Fruit fly (Drosophila melanogaster): ENCODE data around the gene CG43673.

CG43673 gene

dm6 chrX:15803764-15804563 is 25.0 kb downstream of the CG43673 start, which contains the start of the genes PGRP-LE and sd (continued):
- TF ChIP-seq CG10267 (tag; optimal IDR thresholded peaks at IDR 0.05) = no peak
- TF ChIP-seq CG12659 (GFP tag; optimal IDR thresholded peaks at IDR 0.05) = no peak
- TF ChIP-seq dpn (GFP tag; optimal IDR thresholded peaks at IDR 0.05) = no peak
- no peak for TF ChIP-seq CG12155 (GFP tag; optimal IDR thresholded peaks at IDR 0.05)
- no peak for TF ChIP-seq run (tag; optimal IDR thresholded peaks at IDR 0.05)
- TF ChIP-seq Bdp1 (GFP tag; optimal IDR thresholded peaks at IDR 0.05) = no peak
- TF ChIP-seq CG12769 (tag; optimal IDR thresholded peaks at IDR 0.05) = no peak
- TF ChIP-seq Rx (GFP tag; IDR thresholded peaks at IDR 0.05) = no peak
- TF ChIP-seq chif (GFP tag; optimal IDR thresholded peaks at IDR 0.05) = no peak
- no peak for TF ChIP-seq btn (GFP tag; optimal IDR thresholded peaks at IDR 0.05)
- peak; percentile 34 for TF ChIP-seq Hmx (GFP tag; optimal IDR thresholded peaks at IDR 0.05)
- TF ChIP-seq CG34224 (GFP tag; IDR thresholded peaks at IDR 0.05; ENCODE audit: partially characterized antibody) = peak; percentile 54; the same call in 2 of the 3 replicates
- TF ChIP-seq Poxn (GFP tag; IDR thresholded peaks at IDR 0.05) = no peak
- peak; percentile 2 for TF ChIP-seq CG13424 (tag; optimal IDR thresholded peaks at IDR 0.05)
- TF ChIP-seq CG10321 (GFP tag; IDR thresholded peaks at IDR 0.05) = no peak
- peak; percentile 43 for TF ChIP-seq gfzf (GFP tag; optimal IDR thresholded peaks at IDR 0.05)
- no peak for TF ChIP-seq Hey (tag; optimal IDR thresholded peaks at IDR 0.05)
- TF ChIP-seq luna (GFP tag; optimal IDR thresholded peaks at IDR 0.05) = no peak
- TF ChIP-seq CrebB (tag; optimal IDR thresholded peaks at IDR 0.05) = no peak
- no peak for TF ChIP-seq CG31388 (GFP tag; optimal IDR thresholded peaks at IDR 0.05)
- no peak for TF ChIP-seq eve (GFP tag; optimal IDR thresholded peaks at IDR 0.05)
- TF ChIP-seq Dfd (GFP tag; optimal IDR thresholded peaks at IDR 0.05) = no peak
- TF ChIP-seq amos (GFP tag; IDR thresholded peaks at IDR 0.05; ENCODE audit: partially characterized antibody) = peak; percentile 21; the same call in 1 of the 2 replicates
- TF ChIP-seq CHES-1-like (GFP tag; optimal IDR thresholded peaks at IDR 0.05) = no peak
- no peak for TF ChIP-seq Xbp1 (GFP tag; optimal IDR thresholded peaks at IDR 0.05)
- TF ChIP-seq bab2 (GFP tag; optimal IDR thresholded peaks at IDR 0.05) = no peak
- no peak for TF ChIP-seq Dek (tag; optimal IDR thresholded peaks at IDR 0.05)
- no peak for TF ChIP-seq dan (GFP tag; IDR thresholded peaks at IDR 0.05)
- no peak for TF ChIP-seq croc (GFP tag; conservative IDR thresholded peaks at IDR 0.05)
- TF ChIP-seq gcm2 (GFP tag; optimal IDR thresholded peaks at IDR 0.05) = no peak
- TF ChIP-seq CG10462 (GFP tag; optimal IDR thresholded peaks at IDR 0.05) = no peak
- TF ChIP-seq ERR (GFP tag; optimal IDR thresholded peaks at IDR 0.05) = no peak
- no peak for TF ChIP-seq CG9876 (GFP tag; optimal IDR thresholded peaks at IDR 0.05)
- TF ChIP-seq CG17385 (GFP tag; optimal IDR thresholded peaks at IDR 0.05) = no peak
- TF ChIP-seq CG14860 (GFP tag; IDR thresholded peaks at IDR 0.05; ENCODE audit: partially characterized antibody) = no peak
- TF ChIP-seq ash1 (GFP tag; optimal IDR thresholded peaks at IDR 0.05) = no peak
- no peak for TF ChIP-seq HLH4C (GFP tag; IDR thresholded peaks at IDR 0.05; ENCODE audit: partially characterized antibody)
- TF ChIP-seq CG18619 (GFP tag; optimal IDR thresholded peaks at IDR 0.05) = no peak
- no peak for TF ChIP-seq CG10209 (GFP tag; optimal IDR thresholded peaks at IDR 0.05)
- no peak for TF ChIP-seq Hr78 (GFP tag; optimal IDR thresholded peaks at IDR 0.05)
- TF ChIP-seq dmrt11E (tag; optimal IDR thresholded peaks at IDR 0.05) = no peak
- TF ChIP-seq vvl (GFP tag; IDR thresholded peaks at IDR 0.05) = no peak
- no peak for TF ChIP-seq CG2889 (GFP tag; IDR thresholded peaks at IDR 0.05)
- no peak for TF ChIP-seq psq (GFP tag; optimal IDR thresholded peaks at IDR 0.05)
- no peak for TF ChIP-seq CG2712 (tag; optimal IDR thresholded peaks at IDR 0.05)
- no peak for TF ChIP-seq CG10431 (GFP tag; optimal IDR thresholded peaks at IDR 0.05)
- TF ChIP-seq chinmo (GFP tag; IDR thresholded peaks at IDR 0.05; ENCODE audit: partially characterized antibody) = peak; percentile 72; the same call in 2 of the 4 replicates
- TF ChIP-seq lmd (GFP tag; IDR thresholded peaks at IDR 0.05) = no peak
- TF ChIP-seq tin (GFP tag; optimal IDR thresholded peaks at IDR 0.05) = no peak
